Fruit fly (Drosophila melanogaster) whole organism, prepupa: Measurements from ENCODE around the gene CCHa2.

Experiments
- CG6276 ChIP-seq: fragments of 200-800 bp; sonication (Bioruptor generic); optimal IDR thresholded peaks from 2 replicates; lab custom pipeline; 2017; ENCODE audit warnings: missing biosample characterization, mild to moderate bottlenecking, missing genetic modification characterization
- CG8319 ChIP-seq: fragments of 200-800 bp; sonication (Bioruptor generic); optimal IDR thresholded peaks from 3 replicates; lab custom pipeline; 2016; ENCODE audit warnings: missing biosample characterization, missing genetic modification characterization
- Eip75B ChIP-seq: fragments of 200-800 bp; sonication (Bioruptor generic); optimal IDR thresholded peaks from 3 replicates; lab custom pipeline; 2016; ENCODE audit warnings: missing biosample characterization, missing genetic modification characterization
- Hr39 ChIP-seq: fragments of 200-800 bp; sonication (Bioruptor generic); optimal IDR thresholded peaks from 2 replicates; lab custom pipeline; 2016; ENCODE audit warnings: missing biosample characterization, missing genetic modification characterization
- Met ChIP-seq: fragments of 200-800 bp; sonication (Bioruptor generic); optimal IDR thresholded peaks from 3 replicates; lab custom pipeline; 2016; ENCODE audit warnings: missing biosample characterization, missing genetic modification characterization
- Sox15 ChIP-seq: fragments of 200-800 bp; sonication (Bioruptor generic); optimal IDR thresholded peaks from 3 replicates; lab custom pipeline; 2016; ENCODE audit warnings: missing biosample characterization, missing genetic modification characterization
- net ChIP-seq: fragments of 200-800 bp; sonication (Bioruptor generic); optimal IDR thresholded peaks from 3 replicates; lab custom pipeline; 2016; ENCODE audit warnings: missing biosample characterization, missing genetic modification characterization

dm6 chr3R:13393009-13393408 lies 2.0 kb downstream of the CCHa2 start:
- TF ChIP-seq CG8319 (GFP tag; lab: Kevin White, UChicago) (no peak), Sox15 (GFP tag; lab: Kevin White, UChicago) (no peak), Hr39 (GFP tag; lab: Kevin White, UChicago) (no peak), Eip75B (no peak), net (no peak), CG6276 (GFP tag; lab: Kevin White, UChicago) (no peak), Met (GFP tag; lab: Kevin White, UChicago) (no peak)
